Fruit fly (Drosophila melanogaster) whole organism, adult: ENCODE results near the gene CG7069.

ENCODE experiments used
- CG12768 ChIP-seq: fragments of 200-800 bp; sonication (Bioruptor generic); optimal IDR thresholded peaks from 2 replicates; lab custom pipeline; 2017; ENCODE audit warnings: missing biosample characterization, missing genetic modification characterization, mild to moderate bottlenecking, moderate library complexity, missing genetic modification reagents
- CG1620 ChIP-seq: fragments of 200-800 bp; sonication (Bioruptor generic); optimal IDR thresholded peaks from 2 replicates; lab custom pipeline; 2016; ENCODE audit warnings: missing biosample characterization, missing genetic modification characterization
- CG5204 ChIP-seq: fragments of 200-800 bp; sonication (Bioruptor generic); optimal IDR thresholded peaks from 2 replicates; lab custom pipeline; 2016; ENCODE audit warnings: missing biosample characterization, missing genetic modification characterization
- Clk ChIP-seq: fragments of 200-800 bp; sonication (Bioruptor generic); optimal IDR thresholded peaks from 2 replicates; lab custom pipeline; 2017; ENCODE audit warnings: missing biosample characterization, missing genetic modification characterization
- cnc ChIP-seq, 2 experiments: fragments of >200 bp; optimal IDR thresholded peaks; 2 replicates each; lab custom pipeline; 2017
- tj ChIP-seq: fragments of 200-800 bp; sonication (Bioruptor generic); optimal IDR thresholded peaks from 3 replicates; lab custom pipeline; 2017; ENCODE audit warnings: missing biosample characterization, mild to moderate bottlenecking, missing genetic modification characterization, moderate library complexity

- TF ChIP-seq Clk (GFP tag; lab: Kevin White, UChicago) (no peak), CG12768 (GFP tag; lab: Kevin White, UChicago) (no peak), CG1620 (no peak), tj (GFP tag; lab: Kevin White, UChicago) (no peak), CG5204 (no peak), cnc (optimal IDR thresholded peaks at IDR 0.05; lab: Kevin White, UChicago) (no peak)
Measured at dm6 chr3R:22341652-22342051, 31.0 kb upstream of the CG7069 start.
